Fruit fly (Drosophila melanogaster) Kc167 (cell line): ENCODE data around the gene chas.

Source experiments
- h ChIP-seq: fragments of >200 bp; optimal IDR thresholded peaks from 3 replicates; lab custom pipeline; 2018; ENCODE audit warnings: missing external identifiers
- insv ChIP-seq: fragments of >200 bp; optimal IDR thresholded peaks from 3 replicates; lab custom pipeline; 2018; ENCODE audit warnings: missing external identifiers
- psq ChIP-seq: fragments of >200 bp; optimal IDR thresholded peaks from 2 replicates; lab custom pipeline; 2017; ENCODE audit warnings: missing external identifiers
- ttk ChIP-seq: sonication (Bioruptor generic); optimal IDR thresholded peaks from 2 replicates; lab custom pipeline; 2017; ENCODE audit warnings: missing external identifiers

DNA sequence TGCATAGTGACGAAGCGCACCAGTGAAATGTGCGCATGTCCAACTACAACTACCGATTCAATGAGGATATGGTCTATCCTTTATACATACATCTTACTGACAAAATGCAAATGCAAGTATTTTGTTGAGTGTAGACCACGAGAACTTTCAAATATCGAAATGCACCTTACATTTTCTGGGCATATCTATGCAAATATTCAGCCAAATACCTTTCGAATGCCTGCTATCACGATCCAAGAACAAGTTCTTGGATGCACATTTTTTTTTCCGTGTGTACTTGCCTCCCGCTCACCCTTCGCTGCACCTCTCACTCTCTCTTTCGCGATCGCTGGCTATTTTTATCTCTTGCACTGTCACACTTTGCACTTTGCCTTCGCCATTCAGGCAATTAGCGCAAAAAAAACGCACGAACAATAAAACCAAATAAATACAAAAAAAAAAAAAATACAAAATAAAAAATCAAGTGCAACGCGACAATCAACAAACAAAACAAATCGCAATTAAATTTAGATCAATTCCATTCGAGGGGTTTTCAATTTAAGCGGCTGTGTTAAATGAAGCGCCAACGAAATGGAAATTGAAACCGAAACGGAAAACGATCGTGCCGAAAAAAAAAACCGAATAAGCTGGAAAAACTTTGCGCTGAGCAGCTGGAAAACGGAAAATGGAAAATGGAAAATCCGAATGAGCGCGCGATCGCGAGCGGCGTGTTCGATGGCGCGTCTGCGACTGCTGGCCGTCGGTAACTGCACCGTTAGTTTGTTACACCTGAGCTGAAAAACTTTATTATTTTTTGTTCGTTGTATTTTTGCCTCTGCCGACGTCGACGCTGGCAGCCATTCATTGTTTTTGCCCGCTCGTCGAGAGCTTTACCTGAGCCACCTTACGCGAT lies 4.3 kb downstream of the chas start:
- TF ChIP-seq h (lab: Kevin White, UChicago) (no peak), ttk (lab: Kevin White, UChicago) (no peak), psq (lab: Kevin White, UChicago) (no peak), insv (lab: Kevin White, UChicago) (no peak)
